Worm (Caenorhabditis elegans) whole organism, L4/young adult: ENCODE data around the gene cht-2.

Experiments
- W03F9.2 ChIP-seq: fragments of 150-350 bp; optimal IDR thresholded peaks from 2 replicates; lab custom pipeline; 2014; ENCODE audit warnings: missing biosample characterization, missing genetic modification characterization
- dao-5 ChIP-seq: sonication (generic microtip); optimal IDR thresholded peaks from 2 replicates; lab custom pipeline; 2016; ENCODE audit warnings: missing genotype, missing genetic modification characterization, moderate library complexity, missing compliant biosample characterization
- him-1 ChIP-seq: sonication (generic microtip); optimal IDR thresholded peaks from 2 replicates; lab custom pipeline; 2016; ENCODE audit warnings: missing genotype, missing genetic modification reagents, missing genetic modification characterization, missing compliant biosample characterization

DNA sequence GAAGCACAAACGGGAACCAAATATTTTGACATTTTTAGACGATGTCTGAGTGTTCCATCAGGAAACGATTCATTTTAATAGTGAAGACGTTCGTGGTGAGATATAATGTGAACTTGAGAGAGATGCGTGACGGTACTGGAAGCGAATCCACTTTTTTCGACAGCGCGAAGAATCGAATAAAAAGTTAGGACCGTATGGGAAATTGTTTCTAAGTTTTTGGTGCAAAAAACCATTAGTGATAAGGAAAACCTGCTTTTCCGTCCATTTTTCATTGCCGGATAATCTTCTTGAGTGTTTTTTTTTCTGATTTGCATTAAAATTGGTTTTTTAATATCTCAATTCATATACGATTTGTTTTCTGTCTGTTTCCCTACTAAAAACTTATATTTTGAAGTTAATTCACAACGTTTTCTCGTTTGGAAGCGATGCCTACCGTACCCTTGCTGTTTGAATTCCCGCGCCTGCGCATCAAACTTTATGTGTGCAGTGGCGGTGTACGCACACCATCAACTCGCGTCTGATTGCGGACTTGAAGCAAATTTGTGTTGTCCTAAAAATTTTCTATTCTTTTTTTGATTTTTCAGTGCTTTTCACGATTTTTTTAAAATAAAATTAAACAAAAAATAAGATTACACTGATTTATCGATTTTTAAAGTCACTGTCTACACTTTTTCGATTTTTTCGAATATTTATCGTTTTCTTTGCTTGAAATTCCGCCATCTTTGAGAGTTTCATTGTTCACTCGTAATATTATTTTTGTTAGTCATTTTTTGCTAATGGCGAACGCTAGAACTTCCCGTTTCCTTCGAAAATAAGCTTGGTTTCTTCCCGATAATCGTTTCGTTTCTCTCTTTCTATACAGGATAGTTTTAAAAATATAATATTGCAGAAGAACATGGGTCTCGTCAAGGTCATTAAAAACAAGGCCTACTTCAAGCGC, 48.6 kb downstream of the cht-2 start, which contains the start of the genes col-38 and rpl-5:
- no peak for TF ChIP-seq dao-5 (tag; lab: Kevin White, UChicago)
- TF ChIP-seq him-1 (tag; lab: Kevin White, UChicago) = peak; percentile 1
- peak; percentile 97 for TF ChIP-seq W03F9.2
